Fruit fly (Drosophila melanogaster) whole organism: ENCODE results near the gene CG15818.

ENCODE experiments used
- Dll ChIP-seq: fragments of >200 bp; optimal IDR thresholded peaks from 2 replicates; lab custom pipeline; 2017
- pan ChIP-seq: fragments of >200 bp; optimal IDR thresholded peaks from 2 replicates; lab custom pipeline; 2017
- psq ChIP-seq: fragments of >200 bp; optimal IDR thresholded peaks from 2 replicates; lab custom pipeline; 2017

dm6 chr2L:7426326-7427066, 15.8 kb downstream of the CG15818 start, which contains the start of gene muc:
- TF ChIP-seq Dll (lab: Kevin White, UChicago) (no peak), pan (lab: Kevin White, UChicago) (no peak), psq (lab: Kevin White, UChicago) (no peak)
